Fruit fly (Drosophila melanogaster) whole organism, pupa: ENCODE results near the gene Sfp24F.

Experiments
- CG10348 ChIP-seq: fragments of 200-800 bp; sonication (Bioruptor generic); IDR thresholded peaks from 2 replicates; pipeline ENCODE4 v1.3.6; 2022; ENCODE audit warnings: missing biosample characterization, missing genetic modification characterization
- CG12605 ChIP-seq: fragments of 200-800 bp; sonication (Bioruptor generic); IDR thresholded peaks from 2 replicates; pipeline ENCODE4 v1.3.6; 2022; ENCODE audit warnings: missing biosample characterization, missing genetic modification characterization
- CG13204 ChIP-seq: fragments of 200-800 bp; sonication (Bioruptor generic); optimal IDR thresholded peaks from 2 replicates; lab custom pipeline; 2018; ENCODE audit warnings: missing biosample characterization, mild to moderate bottlenecking, missing genetic modification characterization, moderate library complexity
- CG17806 ChIP-seq: fragments of 200-800 bp; sonication (Bioruptor generic); optimal IDR thresholded peaks from 2 replicates; lab custom pipeline; 2018; ENCODE audit warnings: missing biosample characterization, mild to moderate bottlenecking, missing genetic modification characterization, moderate library complexity
- CG34367 ChIP-seq: fragments of 200-800 bp; sonication (Bioruptor generic); optimal IDR thresholded peaks from 2 replicates; lab custom pipeline; 2018; ENCODE audit warnings: missing biosample characterization, mild to moderate bottlenecking, missing genetic modification characterization
- CG8301 ChIP-seq: fragments of 200-800 bp; sonication (Bioruptor generic); optimal IDR thresholded peaks from 2 replicates; lab custom pipeline; 2018; ENCODE audit warnings: missing biosample characterization, mild to moderate bottlenecking, missing genetic modification characterization
- EcR ChIP-seq: fragments of 200-800 bp; sonication (Bioruptor generic); optimal IDR thresholded peaks from 3 replicates; lab custom pipeline; 2019; ENCODE audit warnings: missing biosample characterization, missing genetic modification characterization, mild to moderate bottlenecking, moderate library complexity, missing genetic modification reagents
- Ets98B ChIP-seq: fragments of 200-800 bp; sonication (Bioruptor generic); IDR thresholded peaks from 2 replicates; pipeline ENCODE4 v1.3.6; 2022; ENCODE audit warnings: missing biosample characterization, missing genetic modification characterization
- Pif1A ChIP-seq: fragments of 200-800 bp; sonication (Bioruptor generic); optimal IDR thresholded peaks from 3 replicates; lab custom pipeline; 2016; ENCODE audit warnings: missing biosample characterization, missing genetic modification characterization
- Pif1B ChIP-seq: fragments of 200-800 bp; sonication (Bioruptor generic); optimal IDR thresholded peaks from 3 replicates; lab custom pipeline; 2016; ENCODE audit warnings: missing biosample characterization, missing genetic modification characterization
- fd96Ca ChIP-seq: fragments of 200-800 bp; sonication (Bioruptor generic); IDR thresholded peaks from 3 replicates; pipeline ENCODE4 v1.3.6; 2022; ENCODE audit warnings: missing biosample characterization, missing genetic modification characterization
- rn ChIP-seq: fragments of 200-800 bp; sonication (Bioruptor generic); IDR thresholded peaks from 2 replicates; pipeline ENCODE4 v1.3.6; 2022; ENCODE audit warnings: missing biosample characterization, missing genetic modification characterization

- TF ChIP-seq CG13204 (no peak), CG12605 (0 out of 2 replicates have a peak, but pooled peaks have one; percentile 39), CG17806 (tag; lab: Kevin White, UChicago) (no peak), Pif1A (GFP tag; lab: Kevin White, UChicago) (no peak), fd96Ca (GFP tag; lab: Robert Waterston, UW) (no peak), CG10348 (no peak), Pif1B (GFP tag; lab: Kevin White, UChicago) (no peak), CG8301 (no peak), CG34367 (tag; lab: Kevin White, UChicago) (no peak), Ets98B (no peak), rn (GFP tag; lab: Robert Waterston, UW) (no peak), EcR (GFP tag; lab: Kevin White, UChicago) (no peak)
These were observed 21.5 kb upstream of the Sfp24F start, which contains the start of the genes CG15443 and Paris for dm6 chr2L:4463323-4463722.
